Worm (Caenorhabditis elegans): Measurements from ENCODE around the gene faah-6.

DNA sequence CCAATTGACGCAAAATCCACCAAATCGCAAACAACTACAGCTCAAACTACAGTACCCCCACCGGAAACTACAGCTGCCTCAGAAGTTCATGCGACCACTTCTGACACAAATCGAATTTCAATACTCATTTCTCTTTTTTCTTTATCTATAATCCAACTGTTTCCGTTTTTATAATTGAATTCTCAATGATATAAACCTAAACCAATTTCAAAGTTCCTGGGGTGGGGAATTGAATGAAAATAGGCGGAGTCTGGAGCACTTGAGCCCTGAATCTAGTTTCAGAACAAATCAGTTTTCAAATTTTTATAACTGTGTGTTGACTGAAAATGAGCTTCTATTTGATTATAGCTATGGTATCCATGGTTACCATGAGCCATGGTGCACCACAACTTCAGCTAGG lies 46.0 kb downstream of the faah-6 start, which contains the start of gene Y41C4A.6:
- TF ChIP-seq pqm-1 (tag; optimal IDR thresholded peaks at IDR 0.05), result no peak
- no peak for TF ChIP-seq nhr-12 (tag; optimal IDR thresholded peaks at IDR 0.05)
- no peak for TF ChIP-seq zag-1 (tag; optimal IDR thresholded peaks at IDR 0.05)
- TF ChIP-seq unc-62 (GFP tag; optimal IDR thresholded peaks at IDR 0.05), result no peak
- TF ChIP-seq snpc-4 (tag; optimal IDR thresholded peaks at IDR 0.05), result no peak
